Fruit fly (Drosophila melanogaster) S2 (cell line): Measurements from ENCODE around the gene fy.

Source experiments
- CG8478 ChIP-seq: fragments of >200 bp; optimal IDR thresholded peaks from 2 replicates; lab custom pipeline; 2018
- CTCF ChIP-seq, 2 experiments: fragments of >200 bp; optimal IDR thresholded peaks; 2 replicates each; lab custom pipeline; 2018

DNA sequence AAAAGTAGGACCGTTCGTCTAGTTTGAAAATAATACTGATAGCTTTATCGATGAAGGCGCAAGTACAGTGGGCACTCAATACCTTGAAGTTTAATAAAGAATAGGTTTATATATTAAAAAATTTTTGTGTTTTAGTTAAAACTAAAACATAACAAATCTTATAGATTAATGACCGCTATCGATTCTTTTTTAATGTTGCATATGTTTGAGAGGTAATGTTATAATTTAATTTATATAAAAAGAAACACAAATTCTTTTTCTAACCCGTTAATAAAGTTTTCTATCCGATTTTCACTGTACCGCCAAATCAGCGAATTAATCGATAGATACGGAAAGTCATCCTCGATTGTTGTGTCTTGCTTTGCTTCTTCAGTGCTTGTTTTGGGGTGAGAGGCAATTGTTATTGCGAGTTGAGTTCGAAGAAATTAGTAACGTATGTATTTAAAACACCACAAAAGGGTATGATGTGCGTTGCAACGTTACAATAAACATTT lies 18.9 kb downstream of the fy start, which contains the start of the genes Dad1 and CG13384:
- TF ChIP-seq CG8478: no peak
- no peak for TF ChIP-seq CTCF (optimal IDR thresholded peaks at IDR 0.05; lab: Kevin White, UChicago)
